Worm (Caenorhabditis elegans) whole organism, late embryonic: ENCODE data around the gene clec-56.

Experiments used
- C08G9.2 ChIP-seq: sonication (generic microtip); optimal IDR thresholded peaks from 2 replicates; lab custom pipeline; 2016; ENCODE audit warnings: mild to moderate bottlenecking, missing genetic modification characterization, moderate library complexity, missing compliant biosample characterization
- C38D4.7 ChIP-seq: fragments of 200-800 bp; sonication (Bioruptor generic); optimal IDR thresholded peaks from 2 replicates; lab custom pipeline; 2018; ENCODE audit warnings: mild to moderate bottlenecking, missing genetic modification characterization, moderate library complexity, missing compliant biosample characterization
- K02D7.2 ChIP-seq: sonication (generic microtip); optimal IDR thresholded peaks from 2 replicates; lab custom pipeline; 2017; ENCODE audit warnings: mild to moderate bottlenecking, missing genetic modification characterization, missing compliant biosample characterization
- ama-1 ChIP-seq: fragments of 150-350 bp; optimal IDR thresholded peaks from 2 replicates; lab custom pipeline; 2014
- ceh-14 ChIP-seq: sonication (generic microtip); optimal IDR thresholded peaks from 2 replicates; lab custom pipeline; 2016; ENCODE audit warnings: missing genotype, missing genetic modification characterization, missing compliant biosample characterization
- ceh-19 ChIP-seq: fragments of 200-800 bp; sonication (Bioruptor generic); optimal IDR thresholded peaks from 2 replicates; lab custom pipeline; 2018; ENCODE audit warnings: mild to moderate bottlenecking, missing genetic modification characterization, missing compliant biosample characterization
- ceh-2 ChIP-seq: sonication (generic microtip); optimal IDR thresholded peaks from 2 replicates; lab custom pipeline; 2016; ENCODE audit warnings: missing genotype, missing genetic modification characterization, missing compliant biosample characterization
- ceh-22 ChIP-seq: sonication (generic microtip); optimal IDR thresholded peaks from 2 replicates; lab custom pipeline; 2017; ENCODE audit warnings: missing biosample characterization, missing genetic modification characterization
- ceh-24 ChIP-seq: sonication (generic microtip); optimal IDR thresholded peaks from 2 replicates; lab custom pipeline; 2016; ENCODE audit warnings: mild to moderate bottlenecking, missing genetic modification characterization, missing compliant biosample characterization
- ceh-30 ChIP-seq: fragments of 150-350 bp; optimal IDR thresholded peaks from 2 replicates; lab custom pipeline; 2014; ENCODE audit warnings: missing biosample characterization, missing genetic modification characterization
- ceh-31 ChIP-seq: sonication (generic microtip); optimal IDR thresholded peaks from 2 replicates; lab custom pipeline; 2016; ENCODE audit warnings: missing genetic modification characterization, missing compliant biosample characterization
- ceh-34 ChIP-seq: sonication (generic microtip); optimal IDR thresholded peaks from 2 replicates; lab custom pipeline; 2016; ENCODE audit warnings: mild to moderate bottlenecking, missing genetic modification characterization, missing compliant biosample characterization
- ceh-45 ChIP-seq: fragments of 200-800 bp; sonication (Bioruptor generic); IDR thresholded peaks from 2 replicates; pipeline ENCODE4 v1.3.6; 2022; ENCODE audit warnings: missing genetic modification reagents, missing genetic modification characterization, missing compliant biosample characterization
- ceh-48 ChIP-seq: sonication (generic microtip); optimal IDR thresholded peaks from 2 replicates; lab custom pipeline; 2016; ENCODE audit warnings: missing genetic modification characterization, inconsistent platforms, missing compliant biosample characterization
- ceh-6 ChIP-seq: fragments of 200-800 bp; sonication (Bioruptor generic); optimal IDR thresholded peaks from 2 replicates; lab custom pipeline; 2018; ENCODE audit warnings: mild to moderate bottlenecking, missing genetic modification characterization, missing compliant biosample characterization
- ceh-9 ChIP-seq: sonication (generic microtip); optimal IDR thresholded peaks from 2 replicates; lab custom pipeline; 2016; ENCODE audit warnings: mild to moderate bottlenecking, missing genetic modification characterization, inconsistent platforms, missing compliant biosample characterization
- dmd-4 ChIP-seq: sonication (generic microtip); optimal IDR thresholded peaks from 2 replicates; lab custom pipeline; 2016; ENCODE audit warnings: borderline replicate concordance, missing genetic modification characterization, missing compliant biosample characterization
- elt-2 ChIP-seq: sonication (generic microtip); optimal IDR thresholded peaks from 2 replicates; lab custom pipeline; 2016; ENCODE audit warnings: missing genetic modification reagents, missing genetic modification characterization, missing compliant biosample characterization
- fax-1 ChIP-seq: sonication (generic microtip); optimal IDR thresholded peaks from 2 replicates; lab custom pipeline; 2016; ENCODE audit warnings: missing genotype, missing genetic modification characterization, missing compliant biosample characterization
- gmeb-2 ChIP-seq: sonication (generic microtip); optimal IDR thresholded peaks from 2 replicates; lab custom pipeline; 2016; ENCODE audit warnings: missing genetic modification characterization, inconsistent platforms, missing compliant biosample characterization
- hlh-13 ChIP-seq: fragments of 200-800 bp; sonication (Bioruptor generic); optimal IDR thresholded peaks from 2 replicates; lab custom pipeline; 2018; ENCODE audit warnings: mild to moderate bottlenecking, missing genetic modification characterization, missing compliant biosample characterization
- lin-11 ChIP-seq: fragments of 200-800 bp; sonication (Bioruptor generic); optimal IDR thresholded peaks from 2 replicates; lab custom pipeline; 2018; ENCODE audit warnings: mild to moderate bottlenecking, missing genetic modification characterization, missing compliant biosample characterization
- nfya-1 ChIP-seq: sonication (generic microtip); optimal IDR thresholded peaks from 2 replicates; lab custom pipeline; 2017; ENCODE audit warnings: missing genetic modification characterization, mild to moderate bottlenecking, missing compliant biosample characterization, antibody characterized with exemption, moderate library complexity
- nhr-11 ChIP-seq: fragments of 150-350 bp; optimal IDR thresholded peaks from 2 replicates; lab custom pipeline; 2014; ENCODE audit warnings: missing biosample characterization, missing genetic modification characterization
- nhr-232 ChIP-seq: sonication (generic microtip); optimal IDR thresholded peaks from 2 replicates; lab custom pipeline; 2016; ENCODE audit warnings: missing genetic modification characterization, missing compliant biosample characterization
- pag-3 ChIP-seq: sonication (generic microtip); optimal IDR thresholded peaks from 2 replicates; lab custom pipeline; 2016; ENCODE audit warnings: missing compliant biosample characterization, missing genetic modification characterization, borderline replicate concordance
- pax-1 ChIP-seq: fragments of 150-350 bp; optimal IDR thresholded peaks from 2 replicates; lab custom pipeline; 2014; ENCODE audit warnings: missing biosample characterization, missing genetic modification characterization
- pha-2 ChIP-seq: sonication (generic microtip); optimal IDR thresholded peaks from 2 replicates; lab custom pipeline; 2017; ENCODE audit warnings: mild to moderate bottlenecking, missing genetic modification characterization, missing compliant biosample characterization
- pha-4 ChIP-seq: fragments of 150-350 bp; optimal IDR thresholded peaks from 2 replicates; lab custom pipeline; 2018; ENCODE audit warnings: missing biosample characterization, missing genetic modification reagents, missing genetic modification characterization
- ref-2 ChIP-seq: sonication (generic microtip); optimal IDR thresholded peaks from 2 replicates; lab custom pipeline; 2016; ENCODE audit warnings: missing genetic modification characterization, missing compliant biosample characterization
- sdc-2 ChIP-seq: sonication (generic microtip); optimal IDR thresholded peaks from 2 replicates; lab custom pipeline; 2016; ENCODE audit warnings: missing genotype, missing genetic modification characterization, missing compliant biosample characterization
- sox-2 ChIP-seq: fragments of 200-800 bp; sonication (Bioruptor generic); IDR thresholded peaks from 2 replicates; pipeline ENCODE4 v1.3.6; 2022; ENCODE audit warnings: missing genetic modification reagents, missing genetic modification characterization, missing compliant biosample characterization
- sox-4 ChIP-seq: sonication (generic microtip); optimal IDR thresholded peaks from 2 replicates; lab custom pipeline; 2017; ENCODE audit warnings: mild to moderate bottlenecking, missing genetic modification characterization, inconsistent platforms, missing compliant biosample characterization
- syd-9 ChIP-seq: sonication (generic microtip); optimal IDR thresholded peaks from 2 replicates; lab custom pipeline; 2016; ENCODE audit warnings: mild to moderate bottlenecking, missing genetic modification characterization, moderate library complexity, missing compliant biosample characterization
- tbx-2 ChIP-seq: sonication (generic microtip); optimal IDR thresholded peaks from 2 replicates; lab custom pipeline; 2016; ENCODE audit warnings: missing genetic modification characterization, missing compliant biosample characterization
- unc-42 ChIP-seq: sonication (generic microtip); optimal IDR thresholded peaks from 2 replicates; lab custom pipeline; 2016; ENCODE audit warnings: missing genotype, missing genetic modification characterization, missing compliant biosample characterization
- unc-55 ChIP-seq: sonication (generic microtip); optimal IDR thresholded peaks from 2 replicates; lab custom pipeline; 2017; ENCODE audit warnings: missing biosample characterization, missing genetic modification reagents, missing genetic modification characterization

Gene clec-56

ce11 chrV:14484582-14484981 lies 10.4 kb downstream of the clec-56 start, which contains the start of gene R02D5.4:
Gene R02D5.4, minus strand, starts transcription at chrV:14484682.
- no peak for TF ChIP-seq fax-1 (tag; lab: Kevin White, UChicago)

- TF ChIP-seq pha-2 (no peak), K02D7.2 (tag; lab: Kevin White, UChicago) (no peak), ceh-45 (GFP tag; lab: Robert Waterston, UW) (no peak), C38D4.7 (no peak), gmeb-2 (no peak), unc-42 (tag; lab: Kevin White, UChicago) (peak; percentile 87), pha-4 (tag; lab: Kevin White, UChicago) (no peak), sox-2 (GFP tag; lab: Robert Waterston, UW) (no peak), ceh-24 (tag; lab: Kevin White, UChicago) (no peak), C08G9.2 (tag; lab: Kevin White, UChicago) (peak; percentile 23), pag-3 (no peak), ceh-31 (tag; lab: Kevin White, UChicago) (peak; percentile 24), unc-55 (GFP tag; lab: Kevin White, UChicago) (no peak), elt-2 (tag; lab: Kevin White, UChicago) (no peak), ceh-14 (tag; lab: Kevin White, UChicago) (peak; percentile 35), ceh-34 (tag; lab: Kevin White, UChicago) (no peak), tbx-2 (tag; lab: Kevin White, UChicago) (peak; percentile 46), ama-1 (lab: Kevin White, UChicago) (no peak), lin-11 (tag; lab: Kevin White, UChicago) (no peak), pax-1 (tag; lab: Kevin White, UChicago) (no peak), ref-2 (tag; lab: Kevin White, UChicago) (no peak)
Measured at ce11 chrV:14491097-14491496, 16.9 kb downstream of the clec-56 start.

- TF ChIP-seq fax-1 (tag; lab: Kevin White, UChicago) (no peak), nfya-1 (tag; lab: Kevin White, UChicago) (peak; percentile 84), ceh-22 (tag; lab: Kevin White, UChicago) (no peak)
- TF ChIP-seq, all 69 proteins: peak for 1
Measured at ce11 chrV:14493665-14494064, 19.5 kb downstream of the clec-56 start.

- TF ChIP-seq sdc-2 (tag; lab: Kevin White, UChicago) (no peak), hlh-13 (GFP tag; lab: Kevin White, UChicago) (no peak), ceh-48 (tag; lab: Kevin White, UChicago) (no peak)
Measured at ce11 chrV:14495493-14495892, 21.3 kb downstream of the clec-56 start.

- TF ChIP-seq lin-11 (tag; lab: Kevin White, UChicago), result no peak
- peak; percentile 40 for TF ChIP-seq ceh-6 (GFP tag; lab: Kevin White, UChicago)
- peak; percentile 20 for TF ChIP-seq ceh-31 (tag; lab: Kevin White, UChicago)
- TF ChIP-seq unc-42 (tag; lab: Kevin White, UChicago), result peak; percentile 74
- no peak for TF ChIP-seq ref-2 (tag; lab: Kevin White, UChicago)
- TF ChIP-seq, all 69 proteins: peak for 3
Measured at ce11 chrV:14496446-14496845, 22.2 kb downstream of the clec-56 start.

- TF ChIP-seq nhr-11 (tag; lab: Kevin White, UChicago) (no peak), sox-4 (no peak), ceh-48 (tag; lab: Kevin White, UChicago) (no peak), nhr-232 (tag; lab: Kevin White, UChicago) (no peak), syd-9 (no peak), elt-2 (tag; lab: Kevin White, UChicago) (peak; percentile 29), nfya-1 (tag; lab: Kevin White, UChicago) (peak; percentile 32), ceh-45 (GFP tag; lab: Robert Waterston, UW) (no peak), dmd-4 (tag; lab: Kevin White, UChicago) (no peak), ceh-30 (tag; lab: Kevin White, UChicago) (no peak), sox-2 (GFP tag; lab: Robert Waterston, UW) (no peak), ceh-19 (no peak), ceh-31 (tag; lab: Kevin White, UChicago) (peak; percentile 29), ceh-9 (tag; lab: Kevin White, UChicago) (no peak), ceh-34 (tag; lab: Kevin White, UChicago) (peak; percentile 18), tbx-2 (tag; lab: Kevin White, UChicago) (peak; percentile 40), ceh-2 (tag; lab: Kevin White, UChicago) (no peak)
Measured at ce11 chrV:14498204-14498603, 24.0 kb downstream of the clec-56 start.
